Fruit fly (Drosophila melanogaster) whole organism, wandering third instar larva: ENCODE measurements around the gene UBL3.
A peak's percentile ranks its signal among the peaks of the same experiment; 100 is the strongest.

Experiments
- Abd-B ChIP-seq: fragments of >200 bp; optimal IDR thresholded peaks from 2 replicates; lab custom pipeline; 2017; ENCODE audit warnings: missing biosample characterization, missing genetic modification characterization
- CG32264 ChIP-seq: fragments of 200-800 bp; sonication (Bioruptor generic); optimal IDR thresholded peaks from 2 replicates; lab custom pipeline; 2016; ENCODE audit warnings: missing biosample characterization, missing genetic modification characterization
- CrebA ChIP-seq: fragments of 200-800 bp; sonication (Bioruptor generic); optimal IDR thresholded peaks from 2 replicates; lab custom pipeline; 2016; ENCODE audit warnings: missing biosample characterization, mild to moderate bottlenecking, missing genetic modification characterization, borderline replicate concordance
- Dfd ChIP-seq: fragments of >200 bp; optimal IDR thresholded peaks from 2 replicates; lab custom pipeline; 2017; ENCODE audit warnings: missing biosample characterization, missing genetic modification characterization
- Dif ChIP-seq: fragments of 200-275, 200-300 bp; sonication (Bioruptor generic); optimal IDR thresholded peaks from 2 replicates; lab custom pipeline; 2018; ENCODE audit warnings: missing biosample characterization, missing genetic modification characterization; ENCODE audit not compliant: partially characterized antibody
- GATAd ChIP-seq: sonication (Bioruptor generic); optimal IDR thresholded peaks from 2 replicates; lab custom pipeline; 2016; ENCODE audit warnings: missing biosample characterization, missing genetic modification characterization
- HLH106 ChIP-seq: fragments of 200-800 bp; optimal IDR thresholded peaks from 3 replicates; lab custom pipeline; 2019; ENCODE audit warnings: missing biosample characterization, mild to moderate bottlenecking, missing genetic modification characterization, moderate library complexity
- Hnf4 ChIP-seq: fragments of 200-800 bp; sonication (Bioruptor generic); optimal IDR thresholded peaks from 2 replicates; lab custom pipeline; 2016; ENCODE audit warnings: missing biosample characterization, mild to moderate bottlenecking, missing genetic modification characterization
- Hr78 ChIP-seq: fragments of >200 bp; optimal IDR thresholded peaks from 2 replicates; lab custom pipeline; 2017; ENCODE audit warnings: missing biosample characterization, missing genetic modification characterization
- Hr83 ChIP-seq: fragments of 200-300 bp; sonication (Bioruptor generic); optimal IDR thresholded peaks from 2 replicates; lab custom pipeline; 2016; ENCODE audit warnings: missing biosample characterization, mild to moderate bottlenecking, missing genetic modification characterization, moderate library complexity; ENCODE audit not compliant: poor library complexity, severe bottlenecking
- Jra ChIP-seq: sonication (Bioruptor generic); optimal IDR thresholded peaks from 2 replicates; lab custom pipeline; 2016; ENCODE audit warnings: missing biosample characterization, missing genetic modification characterization
- Mio ChIP-seq: sonication (Bioruptor generic); optimal IDR thresholded peaks from 2 replicates; lab custom pipeline; 2016; ENCODE audit warnings: missing biosample characterization, missing genetic modification characterization
- Myc ChIP-seq: fragments of >200 bp; optimal IDR thresholded peaks from 2 replicates; lab custom pipeline; 2017
- OdsH ChIP-seq: fragments of 200-800 bp; sonication (Bioruptor generic); optimal IDR thresholded peaks from 2 replicates; lab custom pipeline; 2016; ENCODE audit warnings: missing biosample characterization, mild to moderate bottlenecking, missing genetic modification characterization
- Rel ChIP-seq, 2 experiments: fragments of 200-800 bp; sonication (Bioruptor generic) in 1 of 2; optimal IDR thresholded peaks; 2 replicates in 1 of 2; 3 replicates in 1 of 2; lab custom pipeline; 2016 to 2019; ENCODE audit warnings: mild to moderate bottlenecking in 2 of 2, missing biosample characterization in 2 of 2, missing genetic modification characterization in 2 of 2, moderate library complexity in 1 of 2
- Sp1 ChIP-seq: fragments of 200-800 bp; sonication (Bioruptor generic); optimal IDR thresholded peaks from 3 replicates; lab custom pipeline; 2019; ENCODE audit warnings: missing biosample characterization, mild to moderate bottlenecking, missing genetic modification characterization, moderate library complexity
- dl ChIP-seq, 2 experiments: fragments of 175-275, 200-275 bp in 1 of 2; fragments of 200-275 bp in 1 of 2; sonication (Bioruptor generic); optimal IDR thresholded peaks; lab custom pipeline; 2018; ENCODE audit warnings: mild to moderate bottlenecking in 2 of 2, missing biosample characterization in 2 of 2, missing genetic modification characterization in 2 of 2, moderate library complexity in 2 of 2; ENCODE audit not compliant: partially characterized antibody in 2 of 2, insufficient read depth in 1 of 2
- dmrt93B ChIP-seq: fragments of 200-800 bp; sonication (Bioruptor generic); optimal IDR thresholded peaks from 2 replicates; lab custom pipeline; 2018; ENCODE audit warnings: missing biosample characterization, mild to moderate bottlenecking, missing genetic modification characterization
- dsf ChIP-seq: sonication (Bioruptor generic); optimal IDR thresholded peaks from 2 replicates; lab custom pipeline; 2016; ENCODE audit warnings: missing biosample characterization, missing genetic modification characterization, borderline replicate concordance
- ey ChIP-seq: fragments of 200-800 bp; sonication (Bioruptor generic); optimal IDR thresholded peaks from 2 replicates; lab custom pipeline; 2016; ENCODE audit warnings: missing biosample characterization, missing genetic modification characterization
- foxo ChIP-seq, 2 experiments: fragments of 200-800 bp; sonication (Bioruptor generic); optimal IDR thresholded peaks; 2 replicates in 1 of 2; 3 replicates in 1 of 2; lab custom pipeline; 2016 to 2017; ENCODE audit warnings: missing biosample characterization in 2 of 2, missing genetic modification characterization in 2 of 2
- fru ChIP-seq: fragments of 200-800 bp; sonication (Bioruptor generic); optimal IDR thresholded peaks from 3 replicates; lab custom pipeline; 2016; ENCODE audit warnings: missing biosample characterization, mild to moderate bottlenecking, missing genetic modification characterization
- h ChIP-seq: fragments of 200-800 bp; sonication (Bioruptor generic); optimal IDR thresholded peaks from 3 replicates; lab custom pipeline; 2016; ENCODE audit warnings: missing biosample characterization, mild to moderate bottlenecking, missing genetic modification characterization
- jim ChIP-seq: fragments of 175-275, 200-325 bp; sonication (Bioruptor generic); optimal IDR thresholded peaks from 2 replicates; lab custom pipeline; 2016; ENCODE audit warnings: missing biosample characterization, mild to moderate bottlenecking, missing genetic modification characterization
- lola ChIP-seq: fragments of >200 bp; optimal IDR thresholded peaks from 2 replicates; lab custom pipeline; 2017; ENCODE audit warnings: missing biosample characterization, missing genetic modification characterization
- pan ChIP-seq: fragments of >200 bp; optimal IDR thresholded peaks from 2 replicates; lab custom pipeline; 2017
- psq ChIP-seq: fragments of 200-800 bp; sonication (Bioruptor generic); optimal IDR thresholded peaks from 3 replicates; lab custom pipeline; 2017; ENCODE audit warnings: missing biosample characterization, mild to moderate bottlenecking, missing genetic modification characterization, moderate library complexity
- rgr ChIP-seq: fragments of 200-800 bp; sonication (Bioruptor generic); optimal IDR thresholded peaks from 3 replicates; lab custom pipeline; 2016; ENCODE audit warnings: missing biosample characterization, mild to moderate bottlenecking, missing genetic modification characterization
- usp ChIP-seq: fragments of >200 bp; optimal IDR thresholded peaks from 2 replicates; lab custom pipeline; 2017; ENCODE audit warnings: missing biosample characterization, missing genetic modification characterization
- woc ChIP-seq: sonication (Bioruptor generic); optimal IDR thresholded peaks from 2 replicates; lab custom pipeline; 2016; ENCODE audit warnings: missing biosample characterization, mild to moderate bottlenecking, missing genetic modification characterization

Gene UBL3

DNA sequence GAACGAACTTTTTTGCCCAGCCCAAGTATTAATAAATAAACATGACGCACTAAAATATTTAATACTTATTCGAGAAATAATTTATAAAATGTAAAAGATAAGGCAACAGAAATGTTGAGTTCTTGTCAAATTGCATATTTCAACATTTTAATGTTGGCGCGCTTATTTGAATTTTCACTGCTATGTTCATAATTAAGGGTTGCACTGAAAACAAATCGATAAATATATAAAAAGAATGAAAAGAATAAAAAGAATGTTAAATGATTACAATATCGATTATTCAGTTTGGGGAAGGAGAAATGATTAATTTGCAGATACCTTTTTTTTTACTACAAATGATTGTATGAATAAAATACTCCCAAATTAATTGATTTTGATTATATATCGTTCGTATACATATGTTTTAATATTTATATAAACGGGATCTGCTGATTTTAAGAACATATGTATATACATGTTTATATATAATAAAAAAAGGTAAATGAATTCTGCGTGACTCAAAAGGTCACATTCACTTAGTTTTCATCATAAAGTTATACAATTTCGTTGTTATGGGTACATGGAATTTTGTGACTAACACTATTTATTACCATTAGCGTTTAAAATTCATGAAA, 13.9 kb upstream of the UBL3 start:
- TF ChIP-seq dsf (GFP tag; lab: Kevin White, UChicago), result no peak
- TF ChIP-seq Jra, result no peak
- no peak for TF ChIP-seq ey (GFP tag; lab: Kevin White, UChicago)
- no peak for TF ChIP-seq rgr (GFP tag; lab: Kevin White, UChicago)
- TF ChIP-seq CG32264, result no peak
- TF ChIP-seq h (GFP tag; lab: Kevin White, UChicago), result no peak
- no peak for TF ChIP-seq dl (GFP tag; optimal IDR thresholded peaks at IDR 0.05; lab: Kevin White, UChicago; ENCODE audit: insufficient read depth in 1 of 2, partially characterized antibody in 2 of 2)
- no peak for TF ChIP-seq GATAd (GFP tag; lab: Kevin White, UChicago)
- TF ChIP-seq Hr83 (GFP tag; lab: Kevin White, UChicago), result no peak
- TF ChIP-seq Hnf4 (GFP tag; lab: Kevin White, UChicago), result no peak
- no peak for TF ChIP-seq dmrt93B
- TF ChIP-seq Dif (GFP tag; lab: Kevin White, UChicago), result no peak

DNA sequence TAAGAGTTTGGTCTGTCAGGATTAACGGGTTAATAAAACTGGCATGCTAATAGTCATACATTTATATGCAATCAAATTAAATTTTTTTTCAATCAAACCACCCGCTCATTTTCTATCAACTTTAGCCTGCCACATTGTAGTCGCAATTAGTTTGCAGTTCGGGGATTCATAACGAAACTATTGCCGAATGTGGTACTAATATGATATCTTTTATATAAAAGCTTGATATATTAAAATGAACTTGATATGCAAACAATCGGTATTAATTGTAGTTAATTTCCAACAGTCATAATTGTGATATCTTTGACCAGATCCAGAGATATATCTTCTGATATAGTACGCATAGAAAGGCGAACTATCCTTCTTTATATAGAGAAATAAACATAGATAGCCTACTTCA, 13.1 kb upstream of the UBL3 start:
- TF ChIP-seq dmrt93B (no peak), Dfd (GFP tag; lab: Kevin White, UChicago) (no peak), Hr83 (GFP tag; lab: Kevin White, UChicago) (no peak)

DNA sequence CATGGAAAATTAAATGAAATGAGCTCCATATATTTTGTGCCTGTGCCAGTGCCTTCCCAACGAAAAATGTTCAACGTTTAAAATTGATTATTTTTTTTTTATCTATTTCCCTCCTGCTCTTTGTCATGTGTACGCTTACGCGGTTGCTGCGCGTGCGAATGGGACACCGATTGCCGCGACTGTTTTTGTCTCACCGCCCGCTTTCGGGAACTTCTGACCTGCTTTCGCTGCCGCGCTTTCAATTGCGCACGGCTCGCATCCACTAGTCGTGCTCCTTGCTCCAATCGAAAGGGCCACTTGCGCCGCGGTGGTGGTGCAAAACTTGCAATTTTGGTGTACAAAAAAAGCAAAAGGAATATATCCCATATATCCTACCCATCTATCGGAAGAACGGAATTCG, 7.5 kb upstream of the UBL3 start:
- TF ChIP-seq Dif (GFP tag; lab: Kevin White, UChicago), result peak; percentile 50
- no peak for TF ChIP-seq Abd-B (GFP tag; lab: Kevin White, UChicago)
- TF ChIP-seq Myc (lab: Kevin White, UChicago), result no peak
- peak; percentile 35 for TF ChIP-seq OdsH (GFP tag; lab: Kevin White, UChicago)
- no peak for TF ChIP-seq GATAd (GFP tag; lab: Kevin White, UChicago)
- TF ChIP-seq jim (GFP tag; lab: Kevin White, UChicago), result peak; percentile 89
- TF ChIP-seq Sp1 (GFP tag; lab: Kevin White, UChicago), result peak; percentile 57
- no peak for TF ChIP-seq usp
- TF ChIP-seq rgr (GFP tag; lab: Kevin White, UChicago), result peak; percentile 50
- TF ChIP-seq Mio (GFP tag; lab: Kevin White, UChicago), result no peak
- TF ChIP-seq pan (lab: Kevin White, UChicago), result no peak
- TF ChIP-seq psq, result peak; percentile 23
- TF ChIP-seq woc (GFP tag; lab: Kevin White, UChicago), result peak; percentile 32
- peak; percentile 36 for TF ChIP-seq Hnf4 (GFP tag; lab: Kevin White, UChicago)
- no peak for TF ChIP-seq Dfd (GFP tag; lab: Kevin White, UChicago)
- no peak for TF ChIP-seq lola
- TF ChIP-seq fru (GFP tag; lab: Kevin White, UChicago), result peak; percentile 27
- TF ChIP-seq Rel (GFP tag; optimal IDR thresholded peaks at IDR 0.05; lab: Kevin White, UChicago), result peak; percentile 21
- TF ChIP-seq Rel (tag; optimal IDR thresholded peaks at IDR 0.05; lab: Kevin White, UChicago), result peak; percentile 61
- TF ChIP-seq Hr78 (GFP tag; lab: Kevin White, UChicago), result no peak
- peak; percentile 8 for TF ChIP-seq HLH106 (tag; lab: Kevin White, UChicago)
- peak; percentile 67 for TF ChIP-seq Hr83 (GFP tag; lab: Kevin White, UChicago)
- no peak for TF ChIP-seq Jra
- peak; percentile 46 for TF ChIP-seq h (GFP tag; lab: Kevin White, UChicago)
- peak in 1 of 2 experiments; percentile 22 for TF ChIP-seq foxo (GFP tag; optimal IDR thresholded peaks at IDR 0.05; lab: Kevin White, UChicago)
- TF ChIP-seq, all 38 proteins: peak for 14

DNA sequence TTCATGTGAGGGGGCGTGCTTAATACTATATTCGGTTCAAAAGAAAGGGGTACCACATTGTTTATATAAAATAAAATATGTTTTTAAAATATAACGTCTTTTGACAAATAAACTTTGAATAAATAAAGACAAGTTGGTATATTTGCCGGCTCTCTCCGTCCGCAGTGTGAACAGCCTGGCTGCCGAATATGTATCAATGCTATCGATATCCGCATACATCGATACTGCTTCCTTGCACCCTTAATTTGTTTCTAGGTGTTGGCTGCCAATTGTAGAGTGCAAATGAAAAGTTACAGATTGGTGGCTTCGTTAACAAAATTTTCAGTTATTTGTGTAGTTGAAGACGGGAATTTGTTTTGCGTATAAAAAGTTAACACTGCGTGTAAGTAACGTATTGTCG, 6.9 kb upstream of the UBL3 start, which contains the start of gene Gbeta13F:
TSS of gene Gbeta13F (plus strand) at position 247 of the 400 bp plus-strand sequence.
- peak; percentile 19 for TF ChIP-seq HLH106 (tag; lab: Kevin White, UChicago)
- TF ChIP-seq Hr83 (GFP tag; lab: Kevin White, UChicago), result peak; percentile 20
- TF ChIP-seq CrebA (GFP tag; lab: Kevin White, UChicago), result no peak

DNA sequence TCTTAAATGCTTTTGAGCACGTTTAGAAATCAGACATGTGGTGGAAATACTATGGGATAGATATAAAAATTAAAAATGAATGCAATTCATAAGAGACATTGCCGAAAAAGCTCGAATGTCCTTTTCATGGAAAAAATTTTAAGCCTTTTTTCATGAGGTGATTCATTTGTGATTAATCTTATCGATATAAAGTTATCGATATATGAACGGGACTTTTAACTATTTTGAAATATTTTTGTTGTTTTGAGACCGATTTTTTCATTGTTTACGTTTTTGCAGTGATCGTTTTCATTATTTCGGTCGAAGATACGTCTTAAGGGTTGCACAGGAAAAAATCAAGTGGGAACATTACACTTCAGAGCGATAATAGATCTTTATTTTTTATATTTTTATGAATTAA, 6.4 kb upstream of the UBL3 start, which contains the start of gene AlkB:
TSS of gene AlkB (minus strand) at position 101 of the 400 bp plus-strand sequence.
- TF ChIP-seq Mio (GFP tag; lab: Kevin White, UChicago) (no peak), OdsH (GFP tag; lab: Kevin White, UChicago) (no peak), psq (no peak), pan (lab: Kevin White, UChicago) (no peak), Rel (GFP tag; optimal IDR thresholded peaks at IDR 0.05; lab: Kevin White, UChicago) (no peak), Rel (tag; optimal IDR thresholded peaks at IDR 0.05; lab: Kevin White, UChicago) (no peak), fru (GFP tag; lab: Kevin White, UChicago) (no peak)
